Fruit fly (Drosophila melanogaster) whole organism, prepupa: ENCODE data around the gene CG3581.

Source experiments
- CG6854 ChIP-seq: fragments of 200-800 bp; sonication (Bioruptor generic); optimal IDR thresholded peaks from 2 replicates; lab custom pipeline; 2017; ENCODE audit warnings: missing biosample characterization, mild to moderate bottlenecking, missing genetic modification characterization
- Eip78C ChIP-seq: fragments of 200-800 bp; sonication (Bioruptor generic); peaks from one replicate; lab custom pipeline; 2016; ENCODE audit warnings: missing biosample characterization, missing genetic modification characterization
- Ets21C ChIP-seq: fragments of 200-800 bp; sonication (Bioruptor generic); optimal IDR thresholded peaks from 3 replicates; lab custom pipeline; 2016; ENCODE audit warnings: missing biosample characterization, missing genetic modification characterization
- Hr38 ChIP-seq: sonication (Bioruptor generic); optimal IDR thresholded peaks from 2 replicates; lab custom pipeline; 2016; ENCODE audit warnings: missing biosample characterization, missing genetic modification characterization
- Lpt ChIP-seq: fragments of 200-800 bp; sonication (Bioruptor generic); optimal IDR thresholded peaks from 3 replicates; lab custom pipeline; 2016; ENCODE audit warnings: missing biosample characterization, missing genetic modification characterization
- Sox102F ChIP-seq: fragments of 200-800 bp; sonication (Bioruptor generic); optimal IDR thresholded peaks from 2 replicates; lab custom pipeline; 2016; ENCODE audit warnings: missing biosample characterization, mild to moderate bottlenecking, missing genetic modification characterization
- Sox15 ChIP-seq: fragments of 200-800 bp; sonication (Bioruptor generic); optimal IDR thresholded peaks from 3 replicates; lab custom pipeline; 2016; ENCODE audit warnings: missing biosample characterization, missing genetic modification characterization
- fkh ChIP-seq: fragments of 200-800 bp; sonication (Bioruptor generic); optimal IDR thresholded peaks from 3 replicates; lab custom pipeline; 2017; ENCODE audit warnings: missing biosample characterization, mild to moderate bottlenecking, missing genetic modification characterization, moderate library complexity

- no peak for TF ChIP-seq fkh (GFP tag; lab: Kevin White, UChicago)
- TF ChIP-seq Sox102F (GFP tag; lab: Kevin White, UChicago), result no peak
- TF ChIP-seq Sox15, result no peak
- TF ChIP-seq Eip78C, result peak; percentile 18
- TF ChIP-seq Lpt, result no peak
- TF ChIP-seq CG6854 (GFP tag; lab: Kevin White, UChicago), result no peak
- TF ChIP-seq Hr38 (GFP tag; lab: Kevin White, UChicago), result no peak
- no peak for TF ChIP-seq Ets21C (GFP tag; lab: Kevin White, UChicago)
These were observed 3.9 kb downstream of the CG3581 start for dm6 chr3R:19370693-19371092.
